Worm (Caenorhabditis elegans) whole organism, L2 larva: ENCODE results near the gene dpy-20.

Experiments used
- fos-1 ChIP-seq: fragments of 150-350 bp; optimal IDR thresholded peaks from 2 replicates; lab custom pipeline; 2014; ENCODE audit warnings: missing biosample characterization, missing genetic modification characterization
- lsy-2 ChIP-seq, 2 experiments: fragments of 150-350 bp in 1 of 2; sonication (generic microtip) in 1 of 2; optimal IDR thresholded peaks; 2 replicates each; lab custom pipeline; 2014 to 2017; ENCODE audit warnings: missing biosample characterization in 2 of 2, missing genetic modification characterization in 2 of 2
- nhr-129 ChIP-seq: fragments of 150-350 bp; optimal IDR thresholded peaks from 2 replicates; lab custom pipeline; 2014; ENCODE audit warnings: missing biosample characterization, missing genetic modification characterization

DNA sequence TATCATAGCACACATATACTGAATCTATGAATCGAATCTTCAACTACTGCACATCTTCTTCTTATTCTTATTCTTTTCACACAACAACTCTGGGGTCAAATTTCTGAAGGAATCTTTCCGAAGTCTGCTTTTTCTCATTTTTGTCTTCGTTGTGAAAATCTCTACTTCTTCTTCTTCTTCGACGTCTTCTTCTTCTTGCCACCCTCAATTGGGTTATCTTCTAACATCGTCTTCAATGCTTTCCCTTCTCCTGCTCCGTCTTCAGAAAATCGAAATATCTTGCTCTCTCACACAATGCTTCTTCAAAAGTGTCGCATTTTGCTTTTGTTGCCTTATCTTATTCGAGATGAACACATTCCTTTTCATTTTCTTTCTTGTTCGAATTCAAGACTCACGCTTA is 22.6 kb upstream of the dpy-20 start:
- TF ChIP-seq nhr-129 (no peak), lsy-2 (tag; optimal IDR thresholded peaks at IDR 0.05; lab: Kevin White, UChicago) (no peak), fos-1 (tag; lab: Kevin White, UChicago) (no peak)
